Worm (Caenorhabditis elegans): ENCODE data around the gene aka-1.

DNA sequence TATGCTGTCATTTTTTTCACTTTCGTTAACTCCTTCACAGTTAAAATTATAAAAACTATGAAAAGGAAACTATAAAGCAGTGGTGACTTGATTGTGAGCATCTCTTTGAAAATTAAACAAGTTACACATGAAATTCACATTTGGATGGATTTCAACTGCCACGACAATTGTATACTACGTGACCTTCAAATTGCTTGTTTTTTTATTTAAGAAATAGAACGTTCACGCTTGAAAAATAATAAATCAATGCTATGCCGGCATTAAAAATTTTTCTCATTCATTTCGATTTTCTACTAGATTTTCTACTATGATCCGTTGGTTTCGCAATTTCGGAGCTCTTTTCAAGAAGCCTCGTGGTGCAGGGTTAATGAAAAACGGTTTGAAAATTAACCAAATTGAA lies 47.1 kb upstream of the aka-1 start, which contains the start of the genes ZK1290.7 and rnh-1.1:
- TF ChIP-seq klf-2 (GFP tag; conservative IDR thresholded peaks at IDR 0.05) = no peak
- no peak for TF ChIP-seq flt-1 (GFP tag; IDR thresholded peaks at IDR 0.05)
- no peak for TF ChIP-seq med-1 (GFP tag; optimal IDR thresholded peaks at IDR 0.05; ENCODE audit: insufficient read depth)
- no peak for TF ChIP-seq ref-1 (GFP tag; conservative IDR thresholded peaks at IDR 0.05)
- no peak for TF ChIP-seq cog-1 (tag; optimal IDR thresholded peaks at IDR 0.05)
- no peak for TF ChIP-seq ztf-29 (GFP tag; IDR thresholded peaks at IDR 0.05)
- TF ChIP-seq ztf-23 (GFP tag; IDR thresholded peaks at IDR 0.05) = no peak
